Worm (Caenorhabditis elegans) whole organism, L1 larva: ENCODE results near the gene F17C8.6.

Experiments
- C16A3.4 ChIP-seq: fragments of 150-350 bp; optimal IDR thresholded peaks from 2 replicates; lab custom pipeline; 2014; ENCODE audit warnings: missing biosample characterization, missing genetic modification characterization
- C34B4.2 ChIP-seq: sonication (generic microtip); optimal IDR thresholded peaks from 2 replicates; lab custom pipeline; 2017; ENCODE audit warnings: mild to moderate bottlenecking, missing genetic modification characterization, missing compliant biosample characterization
- F16B12.6 ChIP-seq: fragments of 150-350 bp; optimal IDR thresholded peaks from 2 replicates; lab custom pipeline; 2014; ENCODE audit warnings: missing biosample characterization, missing genetic modification characterization
- Y116A8C.19 ChIP-seq: sonication (generic microtip); optimal IDR thresholded peaks from 2 replicates; lab custom pipeline; 2016; ENCODE audit warnings: missing compliant biosample characterization, missing genetic modification characterization, borderline replicate concordance
- alr-1 ChIP-seq: fragments of 200-800 bp; sonication (Bioruptor generic); optimal IDR thresholded peaks from 2 replicates; lab custom pipeline; 2018; ENCODE audit warnings: borderline replicate concordance, mild to moderate bottlenecking, missing genetic modification characterization, missing compliant biosample characterization
- aly-2 ChIP-seq: fragments of 150-350 bp; optimal IDR thresholded peaks from 2 replicates; lab custom pipeline; 2014; ENCODE audit warnings: missing biosample characterization, missing genetic modification characterization
- ceh-63 ChIP-seq: fragments of 200-800 bp; sonication (Bioruptor generic); optimal IDR thresholded peaks from 2 replicates; lab custom pipeline; 2018; ENCODE audit warnings: mild to moderate bottlenecking, missing genetic modification characterization, missing compliant biosample characterization
- ceh-8 ChIP-seq: fragments of 200-800 bp; sonication (Bioruptor generic); optimal IDR thresholded peaks from 2 replicates; lab custom pipeline; 2018; ENCODE audit warnings: mild to moderate bottlenecking, missing genetic modification characterization, moderate library complexity, missing compliant biosample characterization
- ceh-82 ChIP-seq, 3 experiments: fragments of 150-350 bp in 1 of 3; sonication (generic microtip) in 2 of 3; optimal IDR thresholded peaks; 2 replicates each; lab custom pipeline; 2014 to 2017; ENCODE audit warnings: missing biosample characterization in 3 of 3, missing genetic modification characterization in 3 of 3
- ceh-90 ChIP-seq: sonication (generic microtip); optimal IDR thresholded peaks from 2 replicates; lab custom pipeline; 2016; ENCODE audit warnings: missing genetic modification characterization, missing compliant biosample characterization
- dpl-1 ChIP-seq, 3 experiments: fragments of 150-350 bp in 2 of 3; sonication (generic microtip) in 1 of 3; optimal IDR thresholded peaks; 2 replicates each; lab custom pipeline; 2014 to 2017; ENCODE audit warnings: missing biosample characterization in 3 of 3, missing genetic modification characterization in 3 of 3, missing genetic modification reagents in 3 of 3
- efl-3 ChIP-seq: fragments of 200-800 bp; sonication (Bioruptor generic); optimal IDR thresholded peaks from 2 replicates; lab custom pipeline; 2018; ENCODE audit warnings: mild to moderate bottlenecking, missing genetic modification characterization, missing compliant biosample characterization
- egl-13 ChIP-seq: sonication (generic microtip); optimal IDR thresholded peaks from 2 replicates; lab custom pipeline; 2016; ENCODE audit warnings: missing genotype, missing genetic modification reagents, missing genetic modification characterization, missing compliant biosample characterization
- egl-27 ChIP-seq, 2 experiments: fragments of 150-350 bp in 1 of 2; sonication (generic microtip); optimal IDR thresholded peaks; 3 replicates each; lab custom pipeline; 2017 to 2018; ENCODE audit warnings: missing biosample characterization in 2 of 2, missing genetic modification characterization in 2 of 2, missing genetic modification reagents in 2 of 2
- elt-3 ChIP-seq, 6 experiments: fragments of 150-350 bp in 1 of 6; sonication (generic microtip); optimal IDR thresholded peaks; 2 replicates each; lab custom pipeline; 2017 to 2018; ENCODE audit warnings: missing biosample characterization in 6 of 6, missing genetic modification characterization in 6 of 6, inconsistent platforms in 1 of 6
- ets-5 ChIP-seq: fragments of 200-800 bp; sonication (Bioruptor generic); IDR thresholded peaks from 2 replicates; pipeline ENCODE4 v1.3.6; 2022; ENCODE audit warnings: missing genetic modification characterization, missing compliant biosample characterization
- grh-1 ChIP-seq: fragments of 200-800 bp; sonication (Bioruptor generic); IDR thresholded peaks from 2 replicates; pipeline ENCODE4 v1.3.6; 2022; ENCODE audit warnings: missing genetic modification reagents, missing genetic modification characterization, missing compliant biosample characterization
- hlh-17 ChIP-seq: fragments of 200-800 bp; sonication (Bioruptor generic); optimal IDR thresholded peaks from 2 replicates; lab custom pipeline; 2018; ENCODE audit warnings: missing genetic modification characterization, mild to moderate bottlenecking, missing compliant biosample characterization, moderate library complexity, borderline replicate concordance
- hlh-4 ChIP-seq: sonication (generic microtip); optimal IDR thresholded peaks from 2 replicates; lab custom pipeline; 2016; ENCODE audit warnings: mild to moderate bottlenecking, missing genetic modification characterization, missing compliant biosample characterization
- irx-1 ChIP-seq: sonication (generic microtip); optimal IDR thresholded peaks from 2 replicates; lab custom pipeline; 2016; ENCODE audit warnings: missing genetic modification characterization, missing compliant biosample characterization
- jun-1 ChIP-seq: fragments of 150-350 bp; optimal IDR thresholded peaks from 2 replicates; lab custom pipeline; 2014; ENCODE audit warnings: missing biosample characterization, missing genetic modification reagents, missing genetic modification characterization
- lin-15B ChIP-seq: fragments of 150-350 bp; sonication (generic microtip); optimal IDR thresholded peaks from 3 replicates; lab custom pipeline; 2014; ENCODE audit warnings: missing biosample characterization, missing genetic modification characterization
- lin-35 ChIP-seq, 2 experiments: fragments of 150-350 bp; optimal IDR thresholded peaks; 2 replicates each; lab custom pipeline; 2014; ENCODE audit warnings: missing biosample characterization in 2 of 2, missing genetic modification characterization in 2 of 2, missing genetic modification reagents in 2 of 2
- lin-39 ChIP-seq: fragments of 150-350 bp; optimal IDR thresholded peaks from 2 replicates; lab custom pipeline; 2014; ENCODE audit warnings: missing biosample characterization, missing genetic modification reagents, missing genetic modification characterization
- lir-3 ChIP-seq: sonication (generic microtip); optimal IDR thresholded peaks from 2 replicates; lab custom pipeline; 2016; ENCODE audit warnings: mild to moderate bottlenecking, missing genetic modification characterization, moderate library complexity, missing compliant biosample characterization; ENCODE audit not compliant: poor library complexity
- mdl-1 ChIP-seq, 2 experiments: fragments of 150-350 bp; optimal IDR thresholded peaks; 2 replicates each; lab custom pipeline; 2014 to 2017; ENCODE audit warnings: missing biosample characterization in 2 of 2, missing genetic modification characterization in 2 of 2, inconsistent platforms in 1 of 2
- mef-2 ChIP-seq: fragments of 150-350 bp; optimal IDR thresholded peaks from 2 replicates; lab custom pipeline; 2014; ENCODE audit warnings: missing biosample characterization, missing genetic modification characterization
- mep-1 ChIP-seq: fragments of 150-350 bp; optimal IDR thresholded peaks from 2 replicates; lab custom pipeline; 2014; ENCODE audit warnings: missing biosample characterization, missing genetic modification characterization
- nhr-12 ChIP-seq: sonication (generic microtip); optimal IDR thresholded peaks from 2 replicates; lab custom pipeline; 2017; ENCODE audit warnings: missing biosample characterization, missing genetic modification characterization
- nhr-19 ChIP-seq: fragments of 200-800 bp; sonication (Bioruptor generic); conservative IDR thresholded peaks from 2 replicates; pipeline ENCODE4 v1.3.6; 2022; ENCODE audit warnings: missing genetic modification characterization, missing compliant biosample characterization
- nhr-20 ChIP-seq: sonication (generic microtip); optimal IDR thresholded peaks from 2 replicates; lab custom pipeline; 2016; ENCODE audit warnings: mild to moderate bottlenecking, missing genetic modification characterization, missing compliant biosample characterization
- nhr-47 ChIP-seq: sonication (generic microtip); optimal IDR thresholded peaks from 2 replicates; lab custom pipeline; 2016; ENCODE audit warnings: mild to moderate bottlenecking, missing genetic modification characterization, moderate library complexity, missing compliant biosample characterization
- nhr-71 ChIP-seq: sonication (generic microtip); optimal IDR thresholded peaks from 2 replicates; lab custom pipeline; 2016; ENCODE audit warnings: mild to moderate bottlenecking, missing genetic modification characterization, moderate library complexity, missing compliant biosample characterization
- nhr-77 ChIP-seq: fragments of 150-350 bp; optimal IDR thresholded peaks from 2 replicates; lab custom pipeline; 2014; ENCODE audit warnings: missing biosample characterization, missing genetic modification characterization
- nhr-84 ChIP-seq: sonication (generic microtip); optimal IDR thresholded peaks from 2 replicates; lab custom pipeline; 2017; ENCODE audit warnings: missing biosample characterization, missing genetic modification characterization
- pag-3 ChIP-seq: sonication (generic microtip); optimal IDR thresholded peaks from 2 replicates; lab custom pipeline; 2017; ENCODE audit warnings: missing genetic modification characterization, mild to moderate bottlenecking, missing compliant biosample characterization, antibody characterized with exemption, borderline replicate concordance; ENCODE audit not compliant: insufficient read depth
- pax-3 ChIP-seq: fragments of 200-800 bp; sonication (Bioruptor generic); optimal IDR thresholded peaks from 2 replicates; lab custom pipeline; 2018; ENCODE audit warnings: mild to moderate bottlenecking, missing genetic modification characterization, moderate library complexity, missing compliant biosample characterization
- pqm-1 ChIP-seq: sonication (generic microtip); optimal IDR thresholded peaks from 3 replicates; lab custom pipeline; 2017; ENCODE audit warnings: missing biosample characterization, missing genetic modification characterization
- rnt-1 ChIP-seq: sonication (generic microtip); optimal IDR thresholded peaks from 2 replicates; lab custom pipeline; 2016; ENCODE audit warnings: mild to moderate bottlenecking, missing genetic modification characterization, moderate library complexity, missing compliant biosample characterization
- skn-1 ChIP-seq: fragments of 150-350 bp; optimal IDR thresholded peaks from 2 replicates; lab custom pipeline; 2014; ENCODE audit warnings: missing biosample characterization, missing genetic modification characterization
- snpc-4 ChIP-seq: fragments of 150-350 bp; optimal IDR thresholded peaks from 2 replicates; lab custom pipeline; 2014; ENCODE audit warnings: missing biosample characterization, missing genetic modification characterization
- sox-4 ChIP-seq: sonication (generic microtip); optimal IDR thresholded peaks from 2 replicates; lab custom pipeline; 2016; ENCODE audit warnings: missing genetic modification characterization, missing compliant biosample characterization
- sptf-1 ChIP-seq: fragments of 150-350 bp; optimal IDR thresholded peaks from 2 replicates; lab custom pipeline; 2014; ENCODE audit warnings: missing biosample characterization, missing genetic modification characterization
- sup-37 ChIP-seq: fragments of 200-800 bp; sonication (Bioruptor generic); optimal IDR thresholded peaks from 2 replicates; lab custom pipeline; 2018; ENCODE audit warnings: mild to moderate bottlenecking, missing genetic modification characterization, missing compliant biosample characterization
- swsn-7 ChIP-seq: sonication (generic microtip); optimal IDR thresholded peaks from 2 replicates; lab custom pipeline; 2016; ENCODE audit warnings: missing genetic modification characterization, missing compliant biosample characterization
- tbx-2 ChIP-seq: sonication (generic microtip); optimal IDR thresholded peaks from 2 replicates; lab custom pipeline; 2016; ENCODE audit warnings: missing genetic modification characterization, missing compliant biosample characterization
- unc-130 ChIP-seq: fragments of 150-350 bp; optimal IDR thresholded peaks from 2 replicates; lab custom pipeline; 2017; ENCODE audit warnings: missing biosample characterization, missing genetic modification characterization, inconsistent platforms
- unc-30 ChIP-seq: sonication (generic microtip); optimal IDR thresholded peaks from 2 replicates; lab custom pipeline; 2017; ENCODE audit warnings: missing biosample characterization, missing genetic modification characterization
- vab-15 ChIP-seq: sonication (generic microtip); optimal IDR thresholded peaks from 2 replicates; lab custom pipeline; 2017; ENCODE audit warnings: missing genotype, mild to moderate bottlenecking, missing genetic modification characterization, missing compliant biosample characterization
- xbp-1 ChIP-seq: sonication (generic microtip); optimal IDR thresholded peaks from 2 replicates; lab custom pipeline; 2016; ENCODE audit warnings: missing genetic modification characterization, missing compliant biosample characterization
- zip-4 ChIP-seq: fragments of 200-800 bp; sonication (Bioruptor generic); optimal IDR thresholded peaks from 2 replicates; lab custom pipeline; 2018; ENCODE audit warnings: mild to moderate bottlenecking, missing genetic modification characterization, moderate library complexity, missing compliant biosample characterization
- ztf-4 ChIP-seq: fragments of 150-350 bp; optimal IDR thresholded peaks from 2 replicates; lab custom pipeline; 2014; ENCODE audit warnings: missing biosample characterization, missing genetic modification characterization

The F17C8.6 gene

ce11 chrIII:4703932-4704454, 41.8 kb downstream of the F17C8.6 start, which contains the start of the genes clp-2 and mrpl-16:
TSS of gene clp-2 (minus strand) at chrIII:4704025.
TSS of gene mrpl-16 (plus strand) at chrIII:4704404.
- TF ChIP-seq ceh-8 (GFP tag; lab: Kevin White, UChicago) (no peak), lir-3 (no peak), hlh-4 (tag; lab: Kevin White, UChicago) (no peak), nhr-84 (tag; lab: Kevin White, UChicago) (no peak), efl-3 (GFP tag; lab: Kevin White, UChicago) (no peak), pqm-1 (tag; lab: Kevin White, UChicago) (no peak), sptf-1 (tag; lab: Kevin White, UChicago) (no peak), zip-4 (GFP tag; lab: Kevin White, UChicago) (no peak), sup-37 (GFP tag; lab: Kevin White, UChicago) (no peak), nhr-19 (GFP tag; lab: Robert Waterston, UW) (no peak), grh-1 (no peak), unc-130 (tag; lab: Kevin White, UChicago) (no peak), nhr-77 (tag; lab: Kevin White, UChicago) (no peak), lin-39 (no peak), lin-15B (tag; lab: Kevin White, UChicago) (no peak), ztf-4 (tag; lab: Kevin White, UChicago) (no peak), mdl-1 (tag; optimal IDR thresholded peaks at IDR 0.05; lab: Kevin White, UChicago) (no peak), jun-1 (tag; lab: Kevin White, UChicago) (no peak), mef-2 (tag; lab: Kevin White, UChicago) (no peak), snpc-4 (tag; lab: Kevin White, UChicago) (no peak), dpl-1 (GFP tag; optimal IDR thresholded peaks at IDR 0.05; lab: Kevin White, UChicago) (peak; percentile 21 to 68 (median 46)), C34B4.2 (tag; lab: Kevin White, UChicago) (no peak), nhr-71 (tag; lab: Kevin White, UChicago) (peak; percentile 34), Y116A8C.19 (no peak), ceh-82 (tag; optimal IDR thresholded peaks at IDR 0.05; lab: Kevin White, UChicago) (peak in 1 of 3 experiments; percentile 21), vab-15 (tag; lab: Kevin White, UChicago) (no peak), xbp-1 (tag; lab: Kevin White, UChicago) (no peak), alr-1 (tag; lab: Kevin White, UChicago) (no peak), C16A3.4 (tag; lab: Kevin White, UChicago) (peak; percentile 10), irx-1 (tag; lab: Kevin White, UChicago) (peak; percentile 4), lin-35 (GFP tag; optimal IDR thresholded peaks at IDR 0.05; lab: Kevin White, UChicago) (peak; percentile 39 to 62), aly-2 (tag; lab: Kevin White, UChicago) (no peak), ceh-90 (tag; lab: Kevin White, UChicago) (no peak), nhr-47 (tag; lab: Kevin White, UChicago) (peak; percentile 5), rnt-1 (tag; lab: Kevin White, UChicago) (peak; percentile 34), nhr-12 (tag; lab: Kevin White, UChicago) (no peak), egl-13 (tag; lab: Kevin White, UChicago) (no peak), F16B12.6 (tag; lab: Kevin White, UChicago) (peak; percentile 1), egl-27 (tag; optimal IDR thresholded peaks at IDR 0.05; lab: Kevin White, UChicago) (no peak), swsn-7 (tag; lab: Kevin White, UChicago) (peak; percentile 24), unc-30 (tag; lab: Kevin White, UChicago) (no peak), ceh-63 (GFP tag; lab: Kevin White, UChicago) (no peak), elt-3 (tag; optimal IDR thresholded peaks at IDR 0.05; lab: Kevin White, UChicago) (no peak), sox-4 (tag; lab: Kevin White, UChicago) (no peak), tbx-2 (tag; lab: Kevin White, UChicago) (no peak), pax-3 (tag; lab: Kevin White, UChicago) (no peak), mep-1 (peak; percentile 24), hlh-17 (GFP tag; lab: Kevin White, UChicago) (no peak), ets-5 (GFP tag; lab: Robert Waterston, UW) (no peak), skn-1 (tag; lab: Kevin White, UChicago) (no peak), pag-3 (no peak), nhr-20 (tag; lab: Kevin White, UChicago) (no peak)
